Fruit fly (Drosophila melanogaster) whole organism, embryonic: ENCODE data around the gene Dredd.
A peak's percentile ranks its signal among the peaks of the same experiment; 100 is the strongest.

ENCODE experiments used
- Abd-B ChIP-seq: fragments of 200-800 bp; sonication (Bioruptor generic); optimal IDR thresholded peaks from 2 replicates; lab custom pipeline; 2018; ENCODE audit warnings: missing biosample characterization, mild to moderate bottlenecking, missing genetic modification characterization, moderate library complexity
- CG10543 ChIP-seq: fragments of 200-800 bp; sonication (Bioruptor generic); optimal IDR thresholded peaks from 3 replicates; lab custom pipeline; 2017; ENCODE audit warnings: missing biosample characterization, mild to moderate bottlenecking, missing genetic modification characterization, moderate library complexity
- CG11504 ChIP-seq: fragments of 200-800 bp; sonication (Bioruptor generic); optimal IDR thresholded peaks from 3 replicates; lab custom pipeline; 2019; ENCODE audit warnings: missing biosample characterization, mild to moderate bottlenecking, missing genetic modification characterization, moderate library complexity
- CG1233 ChIP-seq: fragments of 200-800 bp; sonication (Bioruptor generic); optimal IDR thresholded peaks from 4 replicates; lab custom pipeline; 2018; ENCODE audit warnings: missing biosample characterization, mild to moderate bottlenecking, missing genetic modification characterization
- CG13894 ChIP-seq: fragments of 200-800 bp; sonication (Bioruptor generic); optimal IDR thresholded peaks from 3 replicates; lab custom pipeline; 2018; ENCODE audit warnings: missing biosample characterization, mild to moderate bottlenecking, missing genetic modification characterization, moderate library complexity
- CG14014 ChIP-seq: fragments of 200-800 bp; sonication (Bioruptor generic); IDR thresholded peaks from 2 replicates; pipeline ENCODE4 v1.3.6; 2022; ENCODE audit warnings: missing biosample characterization, missing genetic modification characterization
- CG1603 ChIP-seq: fragments of 200-800 bp; sonication (Bioruptor generic); optimal IDR thresholded peaks from 2 replicates; lab custom pipeline; 2019; ENCODE audit warnings: missing biosample characterization, mild to moderate bottlenecking, missing genetic modification characterization, moderate library complexity
- CG17385 ChIP-seq: fragments of 200-800 bp; sonication (Bioruptor generic); optimal IDR thresholded peaks from 3 replicates; lab custom pipeline; 2018; ENCODE audit warnings: missing biosample characterization, mild to moderate bottlenecking, missing genetic modification characterization
- CG1832 ChIP-seq: fragments of 200-800 bp; sonication (Bioruptor generic); optimal IDR thresholded peaks from 2 replicates; lab custom pipeline; 2017; ENCODE audit warnings: missing biosample characterization, mild to moderate bottlenecking, missing genetic modification characterization, inconsistent platforms
- CG2116 ChIP-seq: fragments of 200-800 bp; sonication (Bioruptor generic); optimal IDR thresholded peaks from 3 replicates; lab custom pipeline; 2018; ENCODE audit warnings: missing biosample characterization, mild to moderate bottlenecking, missing genetic modification characterization
- CG2129 ChIP-seq: fragments of 200-800 bp; sonication (Bioruptor generic); IDR thresholded peaks from 2 replicates; pipeline ENCODE4 v1.3.6; 2022; ENCODE audit warnings: missing biosample characterization, missing genetic modification characterization; ENCODE audit not compliant: partially characterized antibody
- CG2202 ChIP-seq: fragments of 200-800 bp; sonication (Bioruptor generic); optimal IDR thresholded peaks from 2 replicates; lab custom pipeline; 2018; ENCODE audit warnings: missing biosample characterization, mild to moderate bottlenecking, missing genetic modification characterization
- CG3163 ChIP-seq: fragments of 200-800 bp; sonication (Bioruptor generic); optimal IDR thresholded peaks from 3 replicates; lab custom pipeline; 2016; ENCODE audit warnings: missing biosample characterization, missing genetic modification characterization
- CG3838 ChIP-seq: fragments of 200-800 bp; sonication (Bioruptor generic); optimal IDR thresholded peaks from 3 replicates; lab custom pipeline; 2016; ENCODE audit warnings: missing biosample characterization, missing genetic modification characterization
- CG4328 ChIP-seq: fragments of 200-800 bp; sonication (Bioruptor generic); optimal IDR thresholded peaks from 3 replicates; lab custom pipeline; 2017; ENCODE audit warnings: missing biosample characterization, missing genetic modification reagents, missing genetic modification characterization
- CG4360 ChIP-seq: fragments of 200-800 bp; sonication (Bioruptor generic); IDR thresholded peaks from 2 replicates; pipeline ENCODE4 v1.3.6; 2022; ENCODE audit warnings: missing biosample characterization, missing genetic modification characterization
- CG4404 ChIP-seq: fragments of 200-800 bp; sonication (Bioruptor generic); IDR thresholded peaks from 2 replicates; pipeline ENCODE4 v1.3.6; 2022; ENCODE audit warnings: missing biosample characterization, missing genetic modification characterization
- CG6272 ChIP-seq: fragments of 200-800 bp; sonication (Bioruptor generic); IDR thresholded peaks from 2 replicates; pipeline ENCODE4 v1.3.6; 2022; ENCODE audit warnings: missing biosample characterization, missing genetic modification characterization
- CG7963 ChIP-seq: fragments of 200-800 bp; sonication (Bioruptor generic); IDR thresholded peaks from 3 replicates; pipeline ENCODE4 v1.3.6; 2022; ENCODE audit warnings: missing biosample characterization, missing genetic modification characterization; ENCODE audit not compliant: partially characterized antibody
- CG8290 ChIP-seq, 3 experiments: fragments of 200-800 bp; sonication (Bioruptor generic); optimal IDR thresholded peaks; 2 replicates each; lab custom pipeline; 2016 to 2019; ENCODE audit warnings: missing biosample characterization in 3 of 3, missing genetic modification characterization in 3 of 3, mild to moderate bottlenecking in 2 of 3, moderate library complexity in 1 of 3
- CG9876 ChIP-seq: fragments of 200-800 bp; sonication (Bioruptor generic); optimal IDR thresholded peaks from 2 replicates; lab custom pipeline; 2016; ENCODE audit warnings: missing biosample characterization, missing genetic modification characterization
- Dbx ChIP-seq: fragments of 200-800 bp; sonication (Bioruptor generic); IDR thresholded peaks from 3 replicates; pipeline ENCODE4 v1.3.6; 2022; ENCODE audit warnings: missing biosample characterization, missing genetic modification characterization
- Hr3 ChIP-seq: fragments of 200-800 bp; sonication (Bioruptor generic); optimal IDR thresholded peaks from 3 replicates; lab custom pipeline; 2016; ENCODE audit warnings: missing biosample characterization, missing genetic modification characterization
- Max ChIP-seq: fragments of 200-800 bp; sonication (Bioruptor generic); optimal IDR thresholded peaks from 2 replicates; lab custom pipeline; 2016; ENCODE audit warnings: missing biosample characterization, mild to moderate bottlenecking, missing genetic modification characterization
- Med ChIP-seq: fragments of 200-800 bp; sonication (Bioruptor generic); peaks from one replicate; lab custom pipeline; 2016; ENCODE audit warnings: missing biosample characterization, missing genetic modification characterization, mild to moderate bottlenecking, inconsistent platforms, moderate library complexity
- Side ChIP-seq: fragments of 200-800 bp; sonication (Bioruptor generic); optimal IDR thresholded peaks from 2 replicates; lab custom pipeline; 2016; ENCODE audit warnings: missing biosample characterization, missing genetic modification characterization
- Sox100B ChIP-seq: fragments of 200-800 bp; sonication (Bioruptor generic); optimal IDR thresholded peaks from 3 replicates; lab custom pipeline; 2018; ENCODE audit warnings: missing biosample characterization, mild to moderate bottlenecking, missing genetic modification characterization
- Trl ChIP-seq, 3 experiments: fragments of >200 bp in 2 of 3; fragments of 200-800 bp in 1 of 3; sonication (Bioruptor generic) in 1 of 3; optimal IDR thresholded peaks; 2 replicates in 1 of 3; 3 replicates in 2 of 3; lab custom pipeline; 2016 to 2017; ENCODE audit warnings: missing biosample characterization in 1 of 3, missing genetic modification characterization in 1 of 3
- ac ChIP-seq: fragments of 200-800 bp; sonication (Bioruptor generic); optimal IDR thresholded peaks from 3 replicates; lab custom pipeline; 2017; ENCODE audit warnings: missing biosample characterization, mild to moderate bottlenecking, missing genetic modification characterization
- chinmo ChIP-seq: fragments of 200-800 bp; sonication (Bioruptor generic); IDR thresholded peaks from 4 replicates; pipeline ENCODE4 v1.3.6; 2022; ENCODE audit warnings: missing biosample characterization, missing genetic modification characterization; ENCODE audit not compliant: partially characterized antibody
- chn ChIP-seq: fragments of 200-800 bp; sonication (Bioruptor generic); optimal IDR thresholded peaks from 2 replicates; lab custom pipeline; 2016; ENCODE audit warnings: missing biosample characterization, missing genetic modification characterization
- ci ChIP-seq: fragments of 200-800 bp; sonication (Bioruptor generic); IDR thresholded peaks from 3 replicates; pipeline ENCODE4 v1.3.6; 2022; ENCODE audit warnings: missing biosample characterization, missing genetic modification characterization
- danr ChIP-seq: fragments of 200-800 bp; sonication (Bioruptor generic); IDR thresholded peaks from 2 replicates; pipeline ENCODE4 v1.3.6; 2022; ENCODE audit warnings: missing biosample characterization, missing genetic modification characterization
- disco-r ChIP-seq: fragments of 200-800 bp; sonication (Bioruptor generic); optimal IDR thresholded peaks from 2 replicates; lab custom pipeline; 2016; ENCODE audit warnings: missing biosample characterization, missing genetic modification characterization
- eve ChIP-seq, 2 experiments: fragments of >200 bp; optimal IDR thresholded peaks; 2 replicates each; lab custom pipeline; 2017; ENCODE audit warnings: missing biosample characterization in 2 of 2, missing genetic modification characterization in 2 of 2
- fd64A ChIP-seq: fragments of 200-800 bp; sonication (Bioruptor generic); optimal IDR thresholded peaks from 3 replicates; lab custom pipeline; 2018; ENCODE audit warnings: missing biosample characterization, mild to moderate bottlenecking, missing genetic modification characterization
- gro ChIP-seq: fragments of 200-800 bp; sonication (Bioruptor generic); optimal IDR thresholded peaks from 2 replicates; lab custom pipeline; 2016; ENCODE audit warnings: missing biosample characterization, missing genetic modification characterization
- hbn ChIP-seq: fragments of 200-800 bp; sonication (Bioruptor generic); IDR thresholded peaks from 2 replicates; pipeline ENCODE4 v1.3.6; 2022; ENCODE audit warnings: missing biosample characterization, missing genetic modification characterization; ENCODE audit not compliant: partially characterized antibody
- inv ChIP-seq: fragments of 200-800 bp; sonication (Bioruptor generic); IDR thresholded peaks from 2 replicates; pipeline ENCODE4 v1.3.6; 2022; ENCODE audit warnings: missing biosample characterization, missing genetic modification characterization; ENCODE audit not compliant: partially characterized antibody
- jing ChIP-seq: fragments of 200-800 bp; sonication (Bioruptor generic); optimal IDR thresholded peaks from 2 replicates; lab custom pipeline; 2018; ENCODE audit warnings: missing biosample characterization, mild to moderate bottlenecking, missing genetic modification characterization
- lilli ChIP-seq: fragments of 200-800 bp; sonication (Bioruptor generic); optimal IDR thresholded peaks from 3 replicates; lab custom pipeline; 2016; ENCODE audit warnings: missing biosample characterization, missing genetic modification characterization
- pita ChIP-seq: fragments of 200-800 bp; sonication (Bioruptor generic); optimal IDR thresholded peaks from 2 replicates; lab custom pipeline; 2017; ENCODE audit warnings: missing biosample characterization, mild to moderate bottlenecking, missing genetic modification characterization
- pnt ChIP-seq: fragments of 200-800 bp; sonication (Bioruptor generic); optimal IDR thresholded peaks from 3 replicates; lab custom pipeline; 2016; ENCODE audit warnings: missing biosample characterization, missing genetic modification characterization
- psq ChIP-seq: fragments of 200-800 bp; sonication (Bioruptor generic); optimal IDR thresholded peaks from 2 replicates; lab custom pipeline; 2017; ENCODE audit warnings: missing biosample characterization, missing genetic modification characterization
- rib ChIP-seq: fragments of 200-800 bp; sonication (Bioruptor generic); IDR thresholded peaks from 2 replicates; pipeline ENCODE4 v1.3.6; 2022; ENCODE audit warnings: missing biosample characterization, missing genetic modification characterization
- sc ChIP-seq, 3 experiments: fragments of >200 bp in 2 of 3; fragments of 200-800 bp in 1 of 3; sonication (Bioruptor generic) in 1 of 3; optimal IDR thresholded peaks; 2 replicates in 2 of 3; 3 replicates in 1 of 3; lab custom pipeline; 2017; ENCODE audit warnings: mild to moderate bottlenecking in 1 of 3, missing biosample characterization in 1 of 3, missing genetic modification characterization in 1 of 3, missing genetic modification reagents in 1 of 3
- sima ChIP-seq: fragments of 200-800 bp; sonication (Bioruptor generic); optimal IDR thresholded peaks from 2 replicates; lab custom pipeline; 2016; ENCODE audit warnings: missing biosample characterization, missing genetic modification characterization
- tin ChIP-seq: fragments of 200-800 bp; sonication (Bioruptor generic); optimal IDR thresholded peaks from 3 replicates; lab custom pipeline; 2016; ENCODE audit warnings: missing biosample characterization, missing genetic modification characterization
- yki ChIP-seq: fragments of >200 bp; optimal IDR thresholded peaks from 3 replicates; lab custom pipeline; 2018

Dredd gene

DNA sequence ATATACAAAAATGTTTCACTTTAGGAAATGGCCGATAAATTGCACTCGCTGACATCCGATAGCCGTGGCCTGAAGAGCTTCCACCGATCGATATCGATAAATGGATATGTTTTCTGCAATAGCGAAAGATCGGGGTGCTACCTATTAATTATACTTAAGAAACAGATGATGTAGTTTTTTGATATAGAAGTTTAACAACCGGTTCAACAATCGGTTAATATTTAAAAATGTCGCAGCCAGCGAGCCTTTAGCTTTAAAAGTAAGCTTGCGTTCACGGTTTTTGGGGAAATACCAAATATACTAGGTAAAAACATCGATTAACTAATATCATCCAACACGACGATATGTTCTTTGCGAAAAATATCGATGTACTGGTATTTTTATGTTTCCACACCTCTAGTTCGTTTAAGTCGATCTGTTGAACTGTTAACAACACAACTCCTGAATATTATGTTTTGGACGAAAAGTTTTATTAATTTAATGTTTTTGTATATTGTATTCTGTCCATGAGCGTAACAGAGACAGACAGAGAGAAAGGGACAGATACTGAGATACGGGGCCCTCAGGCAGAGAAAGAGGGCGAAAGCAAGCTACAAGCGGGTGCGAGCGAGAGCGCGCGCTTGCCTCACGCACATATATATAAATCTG is at the start of gene Dredd (continued):
- TF ChIP-seq Med (peak; percentile 61), Abd-B (GFP tag; lab: Kevin White, UChicago) (no peak), CG11504 (tag; lab: Kevin White, UChicago) (no peak), Max (GFP tag; lab: Kevin White, UChicago) (no peak), CG1603 (tag; lab: Kevin White, UChicago) (peak; percentile 18), CG2202 (no peak), lilli (GFP tag; lab: Kevin White, UChicago) (peak; percentile 38), fd64A (GFP tag; lab: Kevin White, UChicago) (no peak), psq (GFP tag; lab: Kevin White, UChicago) (no peak), CG3838 (GFP tag; lab: Kevin White, UChicago) (no peak), hbn (GFP tag; lab: Robert Waterston, UW) (peak; percentile 81), CG4328 (GFP tag; lab: Kevin White, UChicago) (no peak), chn (GFP tag; lab: Kevin White, UChicago) (no peak), eve (GFP tag; optimal IDR thresholded peaks at IDR 0.05; lab: Kevin White, UChicago) (no peak), CG6272 (GFP tag; lab: Robert Waterston, UW) (no peak), CG8290 (GFP tag; optimal IDR thresholded peaks at IDR 0.05; lab: Kevin White, UChicago) (peak; percentile 50), CG8290 (tag; optimal IDR thresholded peaks at IDR 0.05; lab: Kevin White, UChicago) (peak; percentile 35 to 48), pita (GFP tag; lab: Kevin White, UChicago) (no peak), inv (peak; percentile 84), CG13894 (tag; lab: Kevin White, UChicago) (peak; percentile 22), danr (GFP tag; lab: Robert Waterston, UW) (no peak), yki (no peak), CG2116 (peak; percentile 87), jing (GFP tag; lab: Kevin White, UChicago) (no peak), CG4360 (GFP tag; lab: Robert Waterston, UW) (no peak), CG2129 (GFP tag; lab: Robert Waterston, UW) (peak; percentile 73), CG14014 (peak; percentile 11; the same call in 1 of the 2 replicates), sima (no peak), CG4404 (GFP tag; lab: Robert Waterston, UW) (no peak), CG3163 (GFP tag; lab: Kevin White, UChicago) (no peak), pnt (GFP tag; lab: Kevin White, UChicago) (no peak), ac (GFP tag; lab: Kevin White, UChicago) (no peak), CG1233 (peak; percentile 24), CG17385 (peak; percentile 25), disco-r (GFP tag; lab: Kevin White, UChicago) (no peak), sc (optimal IDR thresholded peaks at IDR 0.05; lab: Kevin White, UChicago) (no peak), sc (GFP tag; optimal IDR thresholded peaks at IDR 0.05; lab: Kevin White, UChicago) (no peak), chinmo (GFP tag; lab: Robert Waterston, UW) (peak; percentile 85; the same call in 1 of the 4 replicates), CG9876 (no peak), ci (GFP tag; lab: Robert Waterston, UW) (no peak), CG7963 (GFP tag; lab: Robert Waterston, UW) (peak; percentile 86), rib (GFP tag; lab: Robert Waterston, UW) (peak; percentile 47; the same call in 1 of the 2 replicates), Hr3 (GFP tag; lab: Kevin White, UChicago) (no peak), Sox100B (GFP tag; lab: Kevin White, UChicago) (no peak), CG1832 (GFP tag; lab: Kevin White, UChicago) (peak; percentile 87), Dbx (GFP tag; lab: Robert Waterston, UW) (0 out of 3 replicates have a peak, but pooled peaks have one; percentile 10), Side (GFP tag; lab: Kevin White, UChicago) (no peak), CG10543 (GFP tag; lab: Kevin White, UChicago) (peak; percentile 34), gro (GFP tag; lab: Kevin White, UChicago) (peak; percentile 20), tin (GFP tag; lab: Kevin White, UChicago) (no peak), Trl (optimal IDR thresholded peaks at IDR 0.05; lab: Kevin White, UChicago) (no peak), Trl (GFP tag; optimal IDR thresholded peaks at IDR 0.05; lab: Kevin White, UChicago) (no peak)
